Worm (Caenorhabditis elegans): ENCODE data around the gene C06E1.11.

DNA sequence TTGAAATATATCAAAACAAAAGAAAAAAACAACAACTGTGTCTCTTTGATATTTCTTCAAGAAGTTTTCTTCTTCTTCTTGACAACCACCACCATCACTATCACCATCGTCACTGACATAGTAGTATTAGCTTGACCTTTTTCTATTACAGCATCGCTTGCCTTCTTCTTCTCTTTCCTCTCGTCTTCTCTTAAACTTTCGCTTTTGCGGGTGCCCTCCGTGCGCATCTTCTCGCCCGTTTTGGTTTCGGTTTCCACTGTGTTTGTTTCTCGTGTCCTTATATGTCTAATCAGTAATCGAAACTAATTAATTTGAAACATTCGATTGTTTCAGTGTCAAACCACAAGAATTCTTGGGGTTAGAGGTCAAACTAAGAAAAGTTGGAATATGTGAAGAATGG is 37.1 kb downstream of the C06E1.11 start:
- no peak for TF ChIP-seq bed-2 (GFP tag; IDR thresholded peaks at IDR 0.05)
- no peak for TF ChIP-seq snpc-4 (GFP tag; optimal IDR thresholded peaks at IDR 0.05)
- TF ChIP-seq snpc-4 (tag; optimal IDR thresholded peaks at IDR 0.05): no peak
- no peak for TF ChIP-seq ccch-3 (GFP tag; optimal IDR thresholded peaks at IDR 0.05)
- TF ChIP-seq athp-1 (tag; optimal IDR thresholded peaks at IDR 0.05): no peak
- no peak for TF ChIP-seq efl-1 (GFP tag; optimal IDR thresholded peaks at IDR 0.05)
- TF ChIP-seq attf-3 (GFP tag; conservative IDR thresholded peaks at IDR 0.05): no peak
- no peak for TF ChIP-seq hlh-26 (GFP tag; conservative IDR thresholded peaks at IDR 0.05)
- TF ChIP-seq dpl-1 (GFP tag; optimal IDR thresholded peaks at IDR 0.05): no peak
- no peak for TF ChIP-seq T07F8.4 (tag; optimal IDR thresholded peaks at IDR 0.05)
